Worm (Caenorhabditis elegans) whole organism, L2 larva: ENCODE results near the gene Y49F6A.5.

Source experiments
- C34F6.9 ChIP-seq: fragments of 150-350 bp; optimal IDR thresholded peaks from 2 replicates; lab custom pipeline; 2014; ENCODE audit warnings: missing biosample characterization, missing genetic modification characterization
- F13H6.1 ChIP-seq: sonication (generic microtip); optimal IDR thresholded peaks from 2 replicates; lab custom pipeline; 2016; ENCODE audit warnings: missing genetic modification characterization, missing compliant biosample characterization
- R02D3.7 ChIP-seq: fragments of 150-350 bp; optimal IDR thresholded peaks from 2 replicates; lab custom pipeline; 2014; ENCODE audit warnings: missing biosample characterization, missing genetic modification characterization
- Y55F3AM.14 ChIP-seq: fragments of 200-800 bp; sonication (Bioruptor generic); optimal IDR thresholded peaks from 2 replicates; lab custom pipeline; 2018; ENCODE audit warnings: mild to moderate bottlenecking, missing genetic modification characterization, missing compliant biosample characterization
- alr-1 ChIP-seq: fragments of 150-350 bp; optimal IDR thresholded peaks from 2 replicates; lab custom pipeline; 2014; ENCODE audit warnings: missing biosample characterization, missing genetic modification characterization
- aly-2 ChIP-seq: fragments of 150-350 bp; optimal IDR thresholded peaks from 2 replicates; lab custom pipeline; 2014; ENCODE audit warnings: missing biosample characterization, missing genetic modification characterization
- ama-1 ChIP-seq: fragments of 150-350 bp; optimal IDR thresholded peaks from 2 replicates; lab custom pipeline; 2018; ENCODE audit warnings: inconsistent platforms
- ceh-82 ChIP-seq: fragments of 150-350 bp; optimal IDR thresholded peaks from 2 replicates; lab custom pipeline; 2014; ENCODE audit warnings: missing biosample characterization, missing genetic modification characterization
- crh-2 ChIP-seq: sonication (generic microtip); optimal IDR thresholded peaks from 2 replicates; lab custom pipeline; 2017; ENCODE audit warnings: missing biosample characterization, missing genetic modification characterization
- dmd-4 ChIP-seq: sonication (generic microtip); optimal IDR thresholded peaks from 2 replicates; lab custom pipeline; 2017; ENCODE audit warnings: missing biosample characterization, missing genetic modification characterization
- elt-1 ChIP-seq: fragments of 150-350 bp; optimal IDR thresholded peaks from 2 replicates; lab custom pipeline; 2014; ENCODE audit warnings: missing biosample characterization, missing genetic modification characterization
- elt-3 ChIP-seq: sonication (generic microtip); optimal IDR thresholded peaks from 2 replicates; lab custom pipeline; 2017; ENCODE audit warnings: missing biosample characterization, missing genetic modification characterization
- fos-1 ChIP-seq: fragments of 150-350 bp; optimal IDR thresholded peaks from 2 replicates; lab custom pipeline; 2014; ENCODE audit warnings: missing biosample characterization, missing genetic modification characterization
- gmeb-1 ChIP-seq: fragments of 150-350 bp; optimal IDR thresholded peaks from 2 replicates; lab custom pipeline; 2014; ENCODE audit warnings: missing biosample characterization, missing genetic modification characterization
- lin-11 ChIP-seq: fragments of 150-350 bp; sonication (generic microtip); optimal IDR thresholded peaks from 2 replicates; lab custom pipeline; 2014; ENCODE audit warnings: missing biosample characterization, missing genetic modification characterization, inconsistent platforms, mixed read lengths
- lin-13 ChIP-seq: fragments of 150-350 bp; optimal IDR thresholded peaks from 2 replicates; lab custom pipeline; 2014; ENCODE audit warnings: missing biosample characterization, missing genetic modification reagents, missing genetic modification characterization
- lin-39 ChIP-seq: fragments of 150-350 bp; optimal IDR thresholded peaks from 2 replicates; lab custom pipeline; 2014; ENCODE audit warnings: missing biosample characterization, missing genetic modification reagents, missing genetic modification characterization
- lsy-2 ChIP-seq, 2 experiments: fragments of 150-350 bp in 1 of 2; sonication (generic microtip) in 1 of 2; optimal IDR thresholded peaks; 2 replicates each; lab custom pipeline; 2014 to 2017; ENCODE audit warnings: missing biosample characterization in 2 of 2, missing genetic modification characterization in 2 of 2
- mab-5 ChIP-seq: fragments of 150-350 bp; optimal IDR thresholded peaks from 2 replicates; lab custom pipeline; 2014; ENCODE audit warnings: missing biosample characterization, missing genetic modification characterization
- mdl-1 ChIP-seq, 2 experiments: fragments of 150-350 bp in 1 of 2; sonication (generic microtip) in 1 of 2; optimal IDR thresholded peaks; 2 replicates each; lab custom pipeline; 2017; ENCODE audit warnings: missing biosample characterization in 2 of 2, missing genetic modification characterization in 2 of 2
- nhr-10 ChIP-seq: sonication (generic microtip); optimal IDR thresholded peaks from 2 replicates; lab custom pipeline; 2017; ENCODE audit warnings: missing biosample characterization, missing genetic modification characterization
- nhr-12 ChIP-seq: fragments of 150-350 bp; optimal IDR thresholded peaks from 2 replicates; lab custom pipeline; 2014; ENCODE audit warnings: missing biosample characterization, missing genetic modification characterization
- nhr-21 ChIP-seq: fragments of 150-350 bp; optimal IDR thresholded peaks from 2 replicates; lab custom pipeline; 2014; ENCODE audit warnings: missing biosample characterization, missing genetic modification characterization
- nhr-237 ChIP-seq: fragments of 150-350 bp; optimal IDR thresholded peaks from 2 replicates; lab custom pipeline; 2014; ENCODE audit warnings: missing biosample characterization, missing genetic modification characterization
- nhr-6 ChIP-seq: fragments of 150-350 bp; optimal IDR thresholded peaks from 2 replicates; lab custom pipeline; 2014; ENCODE audit warnings: missing biosample characterization, missing genetic modification characterization
- peb-1 ChIP-seq: fragments of 150-350 bp; optimal IDR thresholded peaks from 2 replicates; lab custom pipeline; 2014; ENCODE audit warnings: missing biosample characterization, missing genetic modification characterization
- unc-39 ChIP-seq: fragments of 150-350 bp; optimal IDR thresholded peaks from 2 replicates; lab custom pipeline; 2014; ENCODE audit warnings: missing biosample characterization, missing genetic modification characterization
- unc-62 ChIP-seq: fragments of 150-350 bp; optimal IDR thresholded peaks from 2 replicates; lab custom pipeline; 2014; ENCODE audit warnings: missing biosample characterization, missing genetic modification reagents, missing genetic modification characterization
- zag-1 ChIP-seq: fragments of 150-350 bp; optimal IDR thresholded peaks from 2 replicates; lab custom pipeline; 2014; ENCODE audit warnings: missing biosample characterization, missing genetic modification characterization
- ztf-1 ChIP-seq: fragments of 200-800 bp; sonication (Bioruptor generic); conservative IDR thresholded peaks from 2 replicates; pipeline ENCODE4 v1.3.6; 2022; ENCODE audit warnings: missing genetic modification characterization, missing compliant biosample characterization
- ztf-11 ChIP-seq: sonication (generic microtip); optimal IDR thresholded peaks from 2 replicates; lab custom pipeline; 2017; ENCODE audit warnings: missing biosample characterization, missing genetic modification characterization
- ztf-4 ChIP-seq: fragments of 150-350 bp; optimal IDR thresholded peaks from 2 replicates; lab custom pipeline; 2014; ENCODE audit warnings: missing biosample characterization, missing genetic modification characterization

Gene Y49F6A.5

DNA sequence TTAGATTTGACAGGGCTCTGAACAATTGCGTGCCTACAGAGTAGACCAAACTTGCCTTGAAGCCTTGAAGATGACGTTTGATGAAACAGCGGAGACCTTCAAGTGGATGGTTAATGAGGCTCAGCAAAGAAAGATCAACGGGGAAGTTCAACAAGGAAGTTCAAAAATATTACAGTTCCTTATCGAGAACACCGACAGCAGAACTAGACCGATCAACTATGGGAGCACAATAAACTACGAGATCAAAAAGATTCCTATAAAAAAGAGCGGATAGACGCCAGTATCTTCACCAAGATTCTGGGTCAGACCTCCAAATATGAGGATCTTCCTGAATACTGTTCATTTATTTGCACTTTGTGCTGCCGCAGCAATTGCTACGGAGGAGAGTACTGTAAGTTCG is 29.9 kb downstream of the Y49F6A.5 start, which contains the start of gene clec-134:
clec-134 (plus strand) TSS at position 301 of the 400 bp plus-strand sequence.
- TF ChIP-seq alr-1, result no peak
- TF ChIP-seq ztf-4 (tag; lab: Kevin White, UChicago), result no peak
- no peak for TF ChIP-seq gmeb-1 (tag; lab: Kevin White, UChicago)
- TF ChIP-seq nhr-21, result no peak

DNA sequence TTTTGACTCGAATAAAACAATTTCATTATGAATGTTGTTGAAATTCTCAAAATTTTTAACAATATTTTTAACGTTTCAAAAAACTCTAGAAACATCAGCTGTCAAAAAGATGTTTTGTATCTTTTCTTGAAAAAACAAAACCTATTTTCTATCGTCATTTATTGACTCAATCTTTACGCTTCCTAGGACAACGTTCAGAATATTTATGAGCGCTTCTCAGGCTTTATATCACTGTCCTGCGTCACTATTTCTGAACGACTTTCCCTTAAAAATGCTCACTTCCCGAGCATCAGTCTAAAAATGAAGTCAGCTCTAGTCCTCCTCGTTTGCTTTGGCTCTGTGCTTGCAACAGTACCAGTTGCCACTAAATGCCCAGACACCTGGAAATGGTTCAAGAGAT is 31.5 kb downstream of the Y49F6A.5 start, which contains the start of gene clec-133:
clec-133 (plus strand) TSS at position 301 of the 400 bp plus-strand sequence.
- TF ChIP-seq fos-1 (tag; lab: Kevin White, UChicago) (no peak), zag-1 (tag; lab: Kevin White, UChicago) (no peak), lsy-2 (tag; optimal IDR thresholded peaks at IDR 0.05; lab: Kevin White, UChicago) (no peak), unc-39 (tag; lab: Kevin White, UChicago) (no peak), mab-5 (tag; lab: Kevin White, UChicago) (no peak), peb-1 (tag; lab: Kevin White, UChicago) (no peak), crh-2 (no peak), nhr-10 (tag; lab: Kevin White, UChicago) (no peak), nhr-21 (no peak), lin-13 (GFP tag; lab: Kevin White, UChicago) (no peak), Y55F3AM.14 (GFP tag; lab: Kevin White, UChicago) (no peak), ama-1 (lab: Kevin White, UChicago) (no peak), dmd-4 (tag; lab: Kevin White, UChicago) (no peak), unc-62 (no peak), lin-39 (tag; lab: Kevin White, UChicago) (no peak), nhr-12 (tag; lab: Kevin White, UChicago) (no peak), R02D3.7 (tag; lab: Kevin White, UChicago) (no peak)
- TF ChIP-seq, all 48 proteins: peak for 0

DNA sequence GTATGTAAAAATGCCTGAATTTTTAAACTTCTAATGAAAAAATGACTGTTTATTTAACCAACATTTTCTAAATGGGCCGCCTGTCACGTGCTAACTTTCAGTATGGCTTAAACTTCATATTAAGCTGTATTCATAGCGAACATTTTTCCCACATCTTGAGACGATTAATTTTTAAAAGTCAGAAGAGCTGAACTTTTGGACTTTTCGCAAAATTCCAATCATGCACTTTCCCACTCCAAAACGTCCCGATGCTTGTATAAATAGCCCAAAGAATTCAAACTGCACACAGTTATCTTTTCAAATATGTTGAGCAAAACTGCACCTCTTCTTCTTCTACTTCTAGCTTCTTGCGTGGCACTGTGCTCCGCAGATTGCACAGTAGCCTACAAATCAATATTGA is 32.9 kb downstream of the Y49F6A.5 start, which contains the start of gene clec-132:
clec-132 (plus strand) TSS at position 301 of the 400 bp plus-strand sequence.
- no peak for TF ChIP-seq elt-1 (tag; lab: Kevin White, UChicago)
- TF ChIP-seq peb-1 (tag; lab: Kevin White, UChicago), result no peak
- no peak for TF ChIP-seq mab-5 (tag; lab: Kevin White, UChicago)
- TF ChIP-seq aly-2, result no peak
- TF ChIP-seq lsy-2 (tag; optimal IDR thresholded peaks at IDR 0.05; lab: Kevin White, UChicago), result no peak
- no peak for TF ChIP-seq nhr-12 (tag; lab: Kevin White, UChicago)
- no peak for TF ChIP-seq nhr-237 (tag; lab: Kevin White, UChicago)
- no peak for TF ChIP-seq gmeb-1 (tag; lab: Kevin White, UChicago)
- no peak for TF ChIP-seq ceh-82
- TF ChIP-seq, all 48 proteins: peak for 0

DNA sequence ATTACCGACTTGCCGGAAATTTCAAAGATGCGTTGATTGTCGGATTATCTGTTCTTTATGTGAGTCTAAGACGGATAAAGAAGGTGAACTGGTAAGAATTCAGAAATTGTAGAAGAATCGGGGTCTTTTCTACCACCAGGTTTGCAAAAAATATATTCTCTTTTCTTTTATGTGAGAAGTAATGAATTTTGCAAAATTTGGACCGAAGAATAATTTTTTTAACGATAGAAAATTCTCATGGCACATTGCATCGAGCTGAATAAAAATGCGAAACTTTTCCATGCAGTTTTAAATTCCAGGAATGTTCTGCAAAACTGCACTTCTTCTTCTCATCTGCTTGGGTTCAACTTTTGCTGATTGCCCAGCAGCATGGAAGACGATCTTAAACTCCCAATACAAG is 36.4 kb downstream of the Y49F6A.5 start, which contains the start of gene clec-130:
clec-130 (plus strand) TSS at position 301 of the 400 bp plus-strand sequence.
- TF ChIP-seq mab-5 (tag; lab: Kevin White, UChicago), result no peak
- no peak for TF ChIP-seq zag-1 (tag; lab: Kevin White, UChicago)
- TF ChIP-seq mdl-1 (tag; optimal IDR thresholded peaks at IDR 0.05; lab: Kevin White, UChicago), result no peak
- TF ChIP-seq ztf-1, result no peak

DNA sequence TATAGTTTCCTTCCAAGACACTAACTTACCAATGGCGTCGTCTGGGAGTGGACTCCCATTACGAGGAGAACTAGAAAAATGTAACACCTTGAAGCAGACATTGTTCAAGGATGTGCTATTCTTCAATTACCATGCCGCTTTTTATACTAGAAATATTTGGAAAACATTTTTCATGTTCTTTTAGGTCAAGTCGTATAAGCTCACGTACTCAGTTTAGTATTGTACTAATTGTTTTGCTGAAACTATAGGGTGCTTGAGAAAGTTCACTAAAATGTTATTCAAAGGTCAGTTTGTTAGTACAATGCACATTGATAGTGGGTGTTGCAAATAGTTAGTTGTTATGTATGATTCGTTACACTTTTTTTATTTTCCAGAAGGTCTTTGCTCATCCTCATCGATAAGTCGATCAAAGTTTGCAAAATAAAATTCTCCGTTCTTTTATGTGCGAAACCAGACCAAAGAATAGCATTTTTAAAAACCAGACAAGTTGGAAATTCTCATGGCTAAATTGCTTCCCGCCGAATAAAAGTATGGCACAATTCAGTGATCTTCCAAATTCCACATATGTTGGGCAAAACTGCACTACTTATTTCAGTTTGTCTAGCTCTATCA is 38.6 kb downstream of the Y49F6A.5 start, which contains the start of the genes clec-128 and clec-129:
clec-128 (minus strand) TSS at position 101 of the 612 bp plus-strand sequence.
clec-129 (plus strand) TSS at position 562 of the 612 bp plus-strand sequence.
- TF ChIP-seq F13H6.1 (tag; lab: Kevin White, UChicago) (no peak), unc-62 (no peak), nhr-6 (tag; lab: Kevin White, UChicago) (no peak), nhr-12 (tag; lab: Kevin White, UChicago) (no peak), zag-1 (tag; lab: Kevin White, UChicago) (no peak), elt-3 (tag; lab: Kevin White, UChicago) (no peak), C34F6.9 (tag; lab: Kevin White, UChicago) (no peak), ceh-82 (no peak), ztf-4 (tag; lab: Kevin White, UChicago) (no peak), ztf-11 (tag; lab: Kevin White, UChicago) (no peak), lin-11 (no peak)
- TF ChIP-seq, all 48 proteins: peak for 0
